Fruit fly (Drosophila melanogaster) whole organism, embryonic: Measurements from ENCODE around the gene Syx1A.

Source experiments
- gce ChIP-seq: fragments of 200-800 bp; sonication (Bioruptor generic); IDR thresholded peaks from 3 replicates; pipeline ENCODE4 v1.3.6; 2022; ENCODE audit warnings: missing biosample characterization, missing genetic modification characterization

Syx1A gene

DNA sequence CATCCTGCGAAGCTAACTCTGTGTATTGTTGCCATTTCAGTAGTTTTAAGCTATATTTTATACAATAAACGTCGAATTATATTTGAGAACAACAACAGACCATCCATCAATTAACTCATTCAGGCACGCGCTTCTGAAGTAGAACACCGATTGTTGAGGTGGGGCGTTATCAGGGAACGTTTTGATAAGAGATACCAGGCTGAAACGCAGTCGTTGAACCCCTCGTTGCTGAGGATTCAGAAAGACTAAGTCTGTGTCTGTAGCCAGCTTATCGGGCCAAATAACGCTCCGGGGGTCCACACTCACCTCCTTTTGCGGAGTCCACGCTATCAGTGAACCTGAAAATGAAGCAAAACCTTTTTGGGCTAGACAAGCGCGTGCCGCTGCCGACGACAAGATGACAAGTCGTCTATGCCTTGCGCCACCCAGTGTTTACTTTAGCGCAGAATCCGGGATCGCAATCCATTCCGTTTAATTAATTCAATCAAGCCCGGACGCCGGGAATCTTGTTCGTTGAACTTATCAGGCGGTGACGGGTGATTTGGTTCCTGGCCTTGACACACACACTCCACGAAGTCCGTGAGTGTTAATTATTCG, 52.0 kb downstream of the Syx1A start (continued):
- TF ChIP-seq gce = no peak
- TF ChIP-seq, all 482 proteins: peak for 16
